Fruit fly (Drosophila melanogaster) whole organism, embryonic: ENCODE measurements around the gene CG6901.

Experiments used
- Atf-2 ChIP-seq: fragments of 200-800 bp; sonication (Bioruptor generic); optimal IDR thresholded peaks from 2 replicates; lab custom pipeline; 2016; ENCODE audit warnings: missing biosample characterization, missing genetic modification characterization
- CG10147 ChIP-seq: fragments of 200-800 bp; sonication (Bioruptor generic); optimal IDR thresholded peaks from 2 replicates; lab custom pipeline; 2019; ENCODE audit warnings: missing biosample characterization, mild to moderate bottlenecking, missing genetic modification characterization, moderate library complexity
- CG10462 ChIP-seq: fragments of 200-800 bp; sonication (Bioruptor generic); optimal IDR thresholded peaks from 2 replicates; lab custom pipeline; 2016; ENCODE audit warnings: missing biosample characterization, missing genetic modification characterization
- CG10565 ChIP-seq: fragments of 200-800 bp; sonication (Bioruptor generic); optimal IDR thresholded peaks from 3 replicates; lab custom pipeline; 2016; ENCODE audit warnings: missing biosample characterization, mild to moderate bottlenecking, missing genetic modification characterization
- CG11085 ChIP-seq: fragments of 200-800 bp; sonication (Bioruptor generic); IDR thresholded peaks from 2 replicates; pipeline ENCODE4 v1.3.6; 2022; ENCODE audit warnings: missing biosample characterization, missing genetic modification characterization
- CG11247 ChIP-seq: fragments of 200-800 bp; sonication (Bioruptor generic); IDR thresholded peaks from 2 replicates; pipeline ENCODE4 v1.3.6; 2022; ENCODE audit warnings: missing biosample characterization, missing genetic modification characterization
- CG12942 ChIP-seq: fragments of 200-800 bp; sonication (Bioruptor generic); optimal IDR thresholded peaks from 3 replicates; lab custom pipeline; 2016; ENCODE audit warnings: missing biosample characterization, missing genetic modification characterization
- CG13775 ChIP-seq: fragments of 200-800 bp; sonication (Bioruptor generic); optimal IDR thresholded peaks from 3 replicates; lab custom pipeline; 2017; ENCODE audit warnings: missing biosample characterization, mild to moderate bottlenecking, missing genetic modification characterization
- CG13894 ChIP-seq: fragments of 200-800 bp; sonication (Bioruptor generic); optimal IDR thresholded peaks from 3 replicates; lab custom pipeline; 2018; ENCODE audit warnings: missing biosample characterization, mild to moderate bottlenecking, missing genetic modification characterization, moderate library complexity
- CG14710 ChIP-seq: fragments of 200-800 bp; sonication (Bioruptor generic); optimal IDR thresholded peaks from 3 replicates; lab custom pipeline; 2019; ENCODE audit warnings: missing biosample characterization, mild to moderate bottlenecking, missing genetic modification characterization, moderate library complexity
- CG15011 ChIP-seq: fragments of 200-800 bp; sonication (Bioruptor generic); optimal IDR thresholded peaks from 3 replicates; lab custom pipeline; 2018; ENCODE audit warnings: missing biosample characterization, mild to moderate bottlenecking, missing genetic modification characterization
- CG15479 ChIP-seq: fragments of 200-800 bp; sonication (Bioruptor generic); optimal IDR thresholded peaks from 3 replicates; lab custom pipeline; 2019; ENCODE audit warnings: missing biosample characterization, mild to moderate bottlenecking, missing genetic modification characterization, moderate library complexity
- CG1832 ChIP-seq: fragments of 200-800 bp; sonication (Bioruptor generic); optimal IDR thresholded peaks from 2 replicates; lab custom pipeline; 2017; ENCODE audit warnings: missing biosample characterization, mild to moderate bottlenecking, missing genetic modification characterization, inconsistent platforms
- CG18619 ChIP-seq: fragments of 200-800 bp; sonication (Bioruptor generic); optimal IDR thresholded peaks from 3 replicates; lab custom pipeline; 2017; ENCODE audit warnings: missing biosample characterization, mild to moderate bottlenecking, missing genetic modification characterization
- CG30431 ChIP-seq: fragments of 200-800 bp; sonication (Bioruptor generic); optimal IDR thresholded peaks from 2 replicates; lab custom pipeline; 2017; ENCODE audit warnings: missing biosample characterization, missing genetic modification characterization
- CG31224 ChIP-seq: fragments of 200-800 bp; sonication (Bioruptor generic); IDR thresholded peaks from 2 replicates; pipeline ENCODE4 v1.3.6; 2022; ENCODE audit warnings: missing biosample characterization, missing genetic modification characterization
- CG31365 ChIP-seq: fragments of 200-800 bp; sonication (Bioruptor generic); optimal IDR thresholded peaks from 2 replicates; lab custom pipeline; 2018; ENCODE audit warnings: missing biosample characterization, mild to moderate bottlenecking, missing genetic modification characterization
- CG31388 ChIP-seq: fragments of 200-800 bp; sonication (Bioruptor generic); optimal IDR thresholded peaks from 2 replicates; lab custom pipeline; 2016; ENCODE audit warnings: missing biosample characterization, missing genetic modification characterization
- CG32767 ChIP-seq: fragments of 200-800 bp; sonication (Bioruptor generic); IDR thresholded peaks from 2 replicates; pipeline ENCODE4 v1.3.6; 2022; ENCODE audit warnings: missing biosample characterization, missing genetic modification characterization
- CG4282 ChIP-seq: fragments of 200-800 bp; sonication (Bioruptor generic); optimal IDR thresholded peaks from 2 replicates; lab custom pipeline; 2016; ENCODE audit warnings: missing biosample characterization, missing genetic modification characterization
- CG4707 ChIP-seq: fragments of 200-800 bp; sonication (Bioruptor generic); optimal IDR thresholded peaks from 2 replicates; lab custom pipeline; 2018; ENCODE audit warnings: missing biosample characterization, mild to moderate bottlenecking, missing genetic modification characterization, moderate library complexity
- CG5180 ChIP-seq: fragments of 200-800 bp; sonication (Bioruptor generic); optimal IDR thresholded peaks from 3 replicates; lab custom pipeline; 2017; ENCODE audit warnings: missing biosample characterization, missing genetic modification characterization, mild to moderate bottlenecking, moderate library complexity, missing genetic modification reagents
- CG6175 ChIP-seq: fragments of 200-800 bp; sonication (Bioruptor generic); IDR thresholded peaks from 3 replicates; pipeline ENCODE4 v1.3.6; 2022; ENCODE audit warnings: missing biosample characterization, missing genetic modification characterization
- CG9797 ChIP-seq: fragments of 200-800 bp; sonication (Bioruptor generic); optimal IDR thresholded peaks from 3 replicates; lab custom pipeline; 2018; ENCODE audit warnings: missing biosample characterization, mild to moderate bottlenecking, missing genetic modification characterization
- D ChIP-seq, 2 experiments: fragments of 200-800 bp in 1 of 2; fragments of >200 bp in 1 of 2; sonication (Bioruptor generic) in 1 of 2; optimal IDR thresholded peaks; 2 replicates in 1 of 2; 3 replicates in 1 of 2; lab custom pipeline; 2017; ENCODE audit warnings: mild to moderate bottlenecking in 1 of 2, missing biosample characterization in 1 of 2, missing genetic modification characterization in 1 of 2, missing genetic modification reagents in 1 of 2
- Dll ChIP-seq: fragments of 200-800 bp; sonication (Bioruptor generic); IDR thresholded peaks from 4 replicates; pipeline ENCODE4 v1.3.6; 2022; ENCODE audit warnings: missing biosample characterization, missing genetic modification characterization; ENCODE audit not compliant: partially characterized antibody
- Drgx ChIP-seq: fragments of 200-800 bp; sonication (Bioruptor generic); IDR thresholded peaks from 2 replicates; pipeline ENCODE4 v1.3.6; 2022; ENCODE audit warnings: missing biosample characterization, missing genetic modification characterization
- Eip74EF ChIP-seq, 2 experiments: fragments of 200-800 bp in 1 of 2; fragments of >200 bp in 1 of 2; sonication (Bioruptor generic) in 1 of 2; optimal IDR thresholded peaks; 2 replicates each; lab custom pipeline; 2017 to 2019; ENCODE audit warnings: missing biosample characterization in 2 of 2, missing genetic modification characterization in 2 of 2, mild to moderate bottlenecking in 1 of 2, moderate library complexity in 1 of 2
- Hr3 ChIP-seq: fragments of 200-800 bp; sonication (Bioruptor generic); optimal IDR thresholded peaks from 3 replicates; lab custom pipeline; 2016; ENCODE audit warnings: missing biosample characterization, missing genetic modification characterization
- Hr78 ChIP-seq, 2 experiments: fragments of 200-800 bp in 1 of 2; fragments of >200 bp in 1 of 2; sonication (Bioruptor generic) in 1 of 2; optimal IDR thresholded peaks; 2 replicates each; lab custom pipeline; 2017 to 2019; ENCODE audit warnings: missing biosample characterization in 2 of 2, missing genetic modification characterization in 2 of 2, mild to moderate bottlenecking in 1 of 2, moderate library complexity in 1 of 2
- Mes4 ChIP-seq: fragments of 200-800 bp; sonication (Bioruptor generic); optimal IDR thresholded peaks from 2 replicates; lab custom pipeline; 2016; ENCODE audit warnings: missing biosample characterization, missing genetic modification characterization
- Mrtf ChIP-seq: fragments of 200-800 bp; sonication (Bioruptor generic); IDR thresholded peaks from 3 replicates; pipeline ENCODE4 v1.3.6; 2022; ENCODE audit warnings: missing biosample characterization, missing genetic modification characterization
- Nf-YB ChIP-seq: fragments of 200-800 bp; sonication (Bioruptor generic); optimal IDR thresholded peaks from 3 replicates; lab custom pipeline; 2019; ENCODE audit warnings: missing biosample characterization, mild to moderate bottlenecking, missing genetic modification characterization, moderate library complexity
- Tbp ChIP-seq: fragments of >200 bp; optimal IDR thresholded peaks from 2 replicates; lab custom pipeline; 2018; ENCODE audit warnings: missing biosample characterization, missing genetic modification characterization
- YL-1 ChIP-seq: fragments of 200-800 bp; sonication (Bioruptor generic); optimal IDR thresholded peaks from 3 replicates; lab custom pipeline; 2017; ENCODE audit warnings: missing biosample characterization, mild to moderate bottlenecking, missing genetic modification characterization
- bab2 ChIP-seq: fragments of 200-800 bp; sonication (Bioruptor generic); optimal IDR thresholded peaks from 2 replicates; lab custom pipeline; 2016; ENCODE audit warnings: missing biosample characterization, missing genetic modification characterization
- crc ChIP-seq: fragments of 200-800 bp; sonication (Bioruptor generic); optimal IDR thresholded peaks from 2 replicates; lab custom pipeline; 2016; ENCODE audit warnings: missing biosample characterization, missing genetic modification characterization
- crol ChIP-seq: fragments of 200-800 bp; sonication (Bioruptor generic); IDR thresholded peaks from 2 replicates; pipeline ENCODE4 v1.3.6; 2022; ENCODE audit warnings: missing biosample characterization, missing genetic modification characterization
- dm ChIP-seq: fragments of 200-800 bp; sonication (Bioruptor generic); optimal IDR thresholded peaks from 3 replicates; lab custom pipeline; 2016; ENCODE audit warnings: missing biosample characterization, missing genetic modification characterization
- ewg ChIP-seq: fragments of 200-800 bp; sonication (Bioruptor generic); optimal IDR thresholded peaks from 3 replicates; lab custom pipeline; 2017; ENCODE audit warnings: mild to moderate bottlenecking, missing biosample characterization, missing genetic modification reagents, missing genetic modification characterization
- fu2 ChIP-seq: fragments of 200-800 bp; sonication (Bioruptor generic); optimal IDR thresholded peaks from 2 replicates; lab custom pipeline; 2016; ENCODE audit warnings: missing biosample characterization, missing genetic modification characterization
- hkb ChIP-seq, 2 experiments: fragments of 200-800 bp in 1 of 2; fragments of >200 bp in 1 of 2; sonication (Bioruptor generic) in 1 of 2; IDR thresholded peaks in 1 of 2; optimal IDR thresholded peaks in 1 of 2; 2 replicates each; pipeline versions ENCODE4 v1.3.6 to Lab custom; 2017 to 2022; ENCODE audit warnings: missing biosample characterization in 1 of 2, missing genetic modification characterization in 1 of 2
- jigr1 ChIP-seq: fragments of 200-800 bp; sonication (Bioruptor generic); IDR thresholded peaks from 3 replicates; pipeline ENCODE4 v1.3.6; 2022; ENCODE audit warnings: missing biosample characterization, missing genetic modification characterization
- knrl ChIP-seq: fragments of 200-800 bp; sonication (Bioruptor generic); IDR thresholded peaks from 3 replicates; pipeline ENCODE4 v1.3.6; 2022; ENCODE audit warnings: missing biosample characterization, missing genetic modification characterization; ENCODE audit not compliant: partially characterized antibody
- luna ChIP-seq: fragments of 200-800 bp; sonication (Bioruptor generic); optimal IDR thresholded peaks from 2 replicates; lab custom pipeline; 2016; ENCODE audit warnings: missing biosample characterization, missing genetic modification characterization
- org-1 ChIP-seq: fragments of 200-800 bp; sonication (Bioruptor generic); optimal IDR thresholded peaks from 2 replicates; lab custom pipeline; 2017; ENCODE audit warnings: missing biosample characterization, missing genetic modification characterization
- schlank ChIP-seq: fragments of 200-800 bp; sonication (Bioruptor generic); optimal IDR thresholded peaks from 2 replicates; lab custom pipeline; 2018; ENCODE audit warnings: missing biosample characterization, mild to moderate bottlenecking, missing genetic modification characterization
- scrt ChIP-seq: fragments of 200-800 bp; sonication (Bioruptor generic); optimal IDR thresholded peaks from 2 replicates; lab custom pipeline; 2018; ENCODE audit warnings: missing biosample characterization, mild to moderate bottlenecking, missing genetic modification characterization, moderate library complexity
- sens ChIP-seq: fragments of 200-800 bp; sonication (Bioruptor generic); peaks from one replicate; lab custom pipeline; 2016; ENCODE audit warnings: missing biosample characterization, missing genetic modification characterization
- sug ChIP-seq: fragments of 200-800 bp; optimal IDR thresholded peaks from 2 replicates; lab custom pipeline; 2019; ENCODE audit warnings: missing biosample characterization, mild to moderate bottlenecking, missing genetic modification characterization, moderate library complexity

CG6901 gene

dm6 chr3R:16337053-16337385 lies 13.8 kb downstream of the CG6901 start (continued):
- TF ChIP-seq hkb (optimal IDR thresholded peaks at IDR 0.05; lab: Kevin White, UChicago), result no peak
- TF ChIP-seq hkb (GFP tag; IDR thresholded peaks at IDR 0.05; lab: Robert Waterston, UW), result 0 out of 2 replicates have a peak, but pooled peaks have one; percentile 20
- TF ChIP-seq CG31365 (tag; lab: Kevin White, UChicago), result no peak
- no peak for TF ChIP-seq Nf-YB (GFP tag; lab: Kevin White, UChicago)
- no peak for TF ChIP-seq CG5180
- no peak for TF ChIP-seq crc (GFP tag; lab: Kevin White, UChicago)
- TF ChIP-seq CG11085 (GFP tag; lab: Robert Waterston, UW), result no peak
- no peak for TF ChIP-seq crol
- TF ChIP-seq fu2, result no peak
- TF ChIP-seq Mrtf (GFP tag; lab: Robert Waterston, UW), result no peak
- peak; percentile 51; the same call in 1 of the 2 replicates for TF ChIP-seq Drgx (GFP tag; lab: Robert Waterston, UW)
- TF ChIP-seq sug, result no peak
- TF ChIP-seq YL-1 (GFP tag; lab: Kevin White, UChicago), result no peak
- no peak for TF ChIP-seq luna (GFP tag; lab: Kevin White, UChicago)
- TF ChIP-seq knrl (GFP tag; lab: Robert Waterston, UW), result no peak
- no peak for TF ChIP-seq Eip74EF (GFP tag; optimal IDR thresholded peaks at IDR 0.05; lab: Kevin White, UChicago)
- TF ChIP-seq CG13894, result no peak
- no peak for TF ChIP-seq CG15011
- TF ChIP-seq schlank (tag; lab: Kevin White, UChicago), result no peak
- no peak for TF ChIP-seq CG11247
- no peak for TF ChIP-seq CG18619 (GFP tag; lab: Kevin White, UChicago)
- peak; percentile 1 for TF ChIP-seq CG12942 (GFP tag; lab: Kevin White, UChicago)
- no peak for TF ChIP-seq scrt (GFP tag; lab: Kevin White, UChicago)
- peak; percentile 76 for TF ChIP-seq CG14710 (tag; lab: Kevin White, UChicago)
- peak; percentile 24 for TF ChIP-seq Atf-2 (GFP tag; lab: Kevin White, UChicago)
- TF ChIP-seq Hr3 (GFP tag; lab: Kevin White, UChicago), result peak; percentile 56
- TF ChIP-seq CG1832 (GFP tag; lab: Kevin White, UChicago), result no peak
- peak; percentile 75 for TF ChIP-seq D (optimal IDR thresholded peaks at IDR 0.05; lab: Kevin White, UChicago)
- TF ChIP-seq D (GFP tag; optimal IDR thresholded peaks at IDR 0.05; lab: Kevin White, UChicago), result peak; percentile 70
- peak; percentile 69 for TF ChIP-seq CG13775
- peak in 1 of 2 experiments; percentile 56 for TF ChIP-seq Hr78 (GFP tag; optimal IDR thresholded peaks at IDR 0.05; lab: Kevin White, UChicago)
- TF ChIP-seq CG10147 (GFP tag; lab: Kevin White, UChicago), result no peak
- no peak for TF ChIP-seq CG10565 (GFP tag; lab: Kevin White, UChicago)
- TF ChIP-seq CG32767 (GFP tag; lab: Robert Waterston, UW), result peak; percentile 32; the same call in 1 of the 2 replicates
- no peak for TF ChIP-seq jigr1
- peak; percentile 10 for TF ChIP-seq dm
- no peak for TF ChIP-seq CG31224 (GFP tag; lab: Robert Waterston, UW)
- TF ChIP-seq CG4707, result no peak
- TF ChIP-seq Mes4, result peak; percentile 12
- peak; percentile 36 for TF ChIP-seq CG10462 (GFP tag; lab: Kevin White, UChicago)
- TF ChIP-seq CG31388, result no peak
- TF ChIP-seq CG6175, result no peak
- no peak for TF ChIP-seq CG4282 (GFP tag; lab: Kevin White, UChicago)
- TF ChIP-seq Dll, result no peak
- TF ChIP-seq CG9797 (GFP tag; lab: Kevin White, UChicago), result no peak
- peak; percentile 38 for TF ChIP-seq org-1 (GFP tag; lab: Kevin White, UChicago)
- no peak for TF ChIP-seq ewg (GFP tag; lab: Kevin White, UChicago)
- peak; percentile 66 for TF ChIP-seq CG30431
- no peak for TF ChIP-seq bab2 (GFP tag; lab: Kevin White, UChicago)
- no peak for TF ChIP-seq Tbp
- peak; percentile 88 for TF ChIP-seq CG15479 (GFP tag; lab: Kevin White, UChicago)
- TF ChIP-seq sens (GFP tag; lab: Kevin White, UChicago), result peak; percentile 97
